Fruit fly (Drosophila melanogaster): ENCODE data around the gene Hmu.

Hmu gene

dm6 chr3R:27281022-27281810 is 7.4 kb upstream of the Hmu start (continued):
- TF ChIP-seq CG1603 (tag; optimal IDR thresholded peaks at IDR 0.05) = peak; percentile 98
- no peak for TF ChIP-seq Sin3A (optimal IDR thresholded peaks at IDR 0.05)
- peak; percentile 88 for TF ChIP-seq dmrt11E (tag; optimal IDR thresholded peaks at IDR 0.05)
- TF ChIP-seq CG10267 (tag; optimal IDR thresholded peaks at IDR 0.05) = peak; percentile 87
- peak; percentile 92 for TF ChIP-seq CG10654 (GFP tag; optimal IDR thresholded peaks at IDR 0.05)
- TF ChIP-seq Side (GFP tag; optimal IDR thresholded peaks at IDR 0.05) = peak; percentile 95
- TF ChIP-seq pb (GFP tag; optimal IDR thresholded peaks at IDR 0.05) = peak; percentile 94
- peak; percentile 92 for TF ChIP-seq fd64A (GFP tag; optimal IDR thresholded peaks at IDR 0.05)
- peak; percentile 82 for TF ChIP-seq TFAM (GFP tag; optimal IDR thresholded peaks at IDR 0.05)
- peak; percentile 30 for TF ChIP-seq CG17912 (GFP tag; optimal IDR thresholded peaks at IDR 0.05)
- TF ChIP-seq Asciz (GFP tag; optimal IDR thresholded peaks at IDR 0.05) = peak; percentile 92
- TF ChIP-seq CoRest (tag; optimal IDR thresholded peaks at IDR 0.05) = peak; percentile 94
- peak; percentile 90 for TF ChIP-seq HmgD (GFP tag; optimal IDR thresholded peaks at IDR 0.05)
- TF ChIP-seq CG34224 (GFP tag; IDR thresholded peaks at IDR 0.05; ENCODE audit: partially characterized antibody) = no peak
- TF ChIP-seq CHES-1-like (GFP tag; optimal IDR thresholded peaks at IDR 0.05) = peak; percentile 95
- TF ChIP-seq vvl (GFP tag; IDR thresholded peaks at IDR 0.05) = peak; percentile 99
- no peak for TF ChIP-seq Elba2 (GFP tag; optimal IDR thresholded peaks at IDR 0.05)
- peak; percentile 93 for TF ChIP-seq CG6175 (GFP tag; IDR thresholded peaks at IDR 0.05)
- peak; percentile 97 for TF ChIP-seq row (GFP tag; IDR thresholded peaks at IDR 0.05)
- peak; percentile 96 for TF ChIP-seq CG3726 (GFP tag; IDR thresholded peaks at IDR 0.05)
- TF ChIP-seq CG11695 (GFP tag; IDR thresholded peaks at IDR 0.05) = peak; percentile 97
- peak; percentile 96 for TF ChIP-seq CG2678 (tag; optimal IDR thresholded peaks at IDR 0.05)
- TF ChIP-seq onecut (GFP tag; IDR thresholded peaks at IDR 0.05) = peak; percentile 93
- peak; percentile 71; the same call in 2 of the 3 replicates for TF ChIP-seq z (GFP tag; IDR thresholded peaks at IDR 0.05)
- peak; percentile 65 for TF ChIP-seq CG2116 (GFP tag; optimal IDR thresholded peaks at IDR 0.05)
- TF ChIP-seq zfh1 (GFP tag; IDR thresholded peaks at IDR 0.05) = peak; percentile 98
- TF ChIP-seq mam (GFP tag; optimal IDR thresholded peaks at IDR 0.05) = peak; percentile 96
- peak; percentile 66 for TF ChIP-seq Lhr (GFP tag; optimal IDR thresholded peaks at IDR 0.05)
- peak; percentile 82 for TF ChIP-seq en (GFP tag; optimal IDR thresholded peaks at IDR 0.05)
- peak; percentile 90 for TF ChIP-seq CG6854 (GFP tag; optimal IDR thresholded peaks at IDR 0.05)
- TF ChIP-seq phol (tag; optimal IDR thresholded peaks at IDR 0.05) = peak; percentile 91
- peak; percentile 78 for TF ChIP-seq CG10462 (GFP tag; optimal IDR thresholded peaks at IDR 0.05)
- TF ChIP-seq ATbp (GFP tag; optimal IDR thresholded peaks at IDR 0.05) = peak; percentile 95
- TF ChIP-seq CG10147 (GFP tag; optimal IDR thresholded peaks at IDR 0.05) = peak; percentile 89
- TF ChIP-seq Atf3 (GFP tag; optimal IDR thresholded peaks at IDR 0.05) = peak; percentile 93
- peak; percentile 91 for TF ChIP-seq emc (GFP tag; optimal IDR thresholded peaks at IDR 0.05)
- peak; percentile 94 for TF ChIP-seq sob (GFP tag; IDR thresholded peaks at IDR 0.05)
- peak; percentile 96 for TF ChIP-seq pros (GFP tag; optimal IDR thresholded peaks at IDR 0.05)
- peak; percentile 98 for TF ChIP-seq sens (GFP tag)
- peak; percentile 98 for TF ChIP-seq CG7786 (GFP tag; optimal IDR thresholded peaks at IDR 0.05)
- peak; percentile 95 for TF ChIP-seq CG11093 (GFP tag; IDR thresholded peaks at IDR 0.05)
- peak; percentile 86 for TF ChIP-seq p53 (GFP tag; optimal IDR thresholded peaks at IDR 0.05)
- peak; percentile 96 for TF ChIP-seq CG11456 (GFP tag; IDR thresholded peaks at IDR 0.05)
- TF ChIP-seq CG8290 (GFP tag; optimal IDR thresholded peaks at IDR 0.05) = peak; percentile 72
- peak in 1 of 2 experiments; percentile 100 for TF ChIP-seq CG8290 (tag; optimal IDR thresholded peaks at IDR 0.05)
- peak; percentile 83 for TF ChIP-seq CG3163 (GFP tag; optimal IDR thresholded peaks at IDR 0.05)
- peak; percentile 68 for TF ChIP-seq bigmax (GFP tag; optimal IDR thresholded peaks at IDR 0.05)
- peak; percentile 96 for TF ChIP-seq rib (GFP tag; IDR thresholded peaks at IDR 0.05)
- peak; percentile 97 for TF ChIP-seq H15 (GFP tag; IDR thresholded peaks at IDR 0.05)
- TF ChIP-seq tup (GFP tag; optimal IDR thresholded peaks at IDR 0.05) = peak; percentile 80

All from whole organism, embryonic.